Worm (Caenorhabditis elegans) whole organism, midembryonic: ENCODE measurements around the gene C17F4.7.

Experiments
- T22C8.4 ChIP-seq: fragments of 200-800 bp; sonication (Bioruptor generic); IDR thresholded peaks from 2 replicates; pipeline ENCODE4 v1.3.6; 2022; ENCODE audit warnings: missing genetic modification characterization, missing compliant biosample characterization
- flt-1 ChIP-seq: fragments of 200-800 bp; sonication (Bioruptor generic); IDR thresholded peaks from 2 replicates; pipeline ENCODE4 v1.3.6; 2022; ENCODE audit warnings: missing genetic modification characterization, missing compliant biosample characterization
- med-1 ChIP-seq: sonication (generic microtip); optimal IDR thresholded peaks from 2 replicates; lab custom pipeline; 2017; ENCODE audit warnings: missing genetic modification characterization, mild to moderate bottlenecking, missing compliant biosample characterization, antibody characterized with exemption, missing genetic modification reagents; ENCODE audit not compliant: insufficient read depth
- ref-1 ChIP-seq: fragments of 200-800 bp; sonication (Bioruptor generic); conservative IDR thresholded peaks from 2 replicates; pipeline ENCODE4 v1.3.6; 2022; ENCODE audit warnings: missing genetic modification reagents, missing genetic modification characterization, missing compliant biosample characterization
- ztf-23 ChIP-seq: fragments of 200-800 bp; sonication (Bioruptor generic); IDR thresholded peaks from 2 replicates; pipeline ENCODE4 v1.3.6; 2022; ENCODE audit warnings: missing genetic modification reagents, missing genetic modification characterization, missing compliant biosample characterization
- ztf-29 ChIP-seq: fragments of 200-800 bp; sonication (Bioruptor generic); IDR thresholded peaks from 2 replicates; pipeline ENCODE4 v1.3.6; 2022; ENCODE audit warnings: missing genetic modification reagents, missing genetic modification characterization, missing compliant biosample characterization

- TF ChIP-seq ztf-23 (GFP tag; lab: Robert Waterston, UW), result no peak
- no peak for TF ChIP-seq med-1 (GFP tag; lab: Kevin White, UChicago)
- no peak for TF ChIP-seq ztf-29
- TF ChIP-seq flt-1 (GFP tag; lab: Robert Waterston, UW), result peak; percentile 69
- 0 out of 2 replicates have a peak, but pooled peaks have one; percentile 34 for TF ChIP-seq ref-1 (GFP tag; lab: Robert Waterston, UW)
- peak; percentile 41 for TF ChIP-seq T22C8.4 (GFP tag; lab: Robert Waterston, UW)
Observed at ce11 chrII:3267815-3268214, 22.0 kb upstream of the C17F4.7 start.
